In the genomic region with DNA sequence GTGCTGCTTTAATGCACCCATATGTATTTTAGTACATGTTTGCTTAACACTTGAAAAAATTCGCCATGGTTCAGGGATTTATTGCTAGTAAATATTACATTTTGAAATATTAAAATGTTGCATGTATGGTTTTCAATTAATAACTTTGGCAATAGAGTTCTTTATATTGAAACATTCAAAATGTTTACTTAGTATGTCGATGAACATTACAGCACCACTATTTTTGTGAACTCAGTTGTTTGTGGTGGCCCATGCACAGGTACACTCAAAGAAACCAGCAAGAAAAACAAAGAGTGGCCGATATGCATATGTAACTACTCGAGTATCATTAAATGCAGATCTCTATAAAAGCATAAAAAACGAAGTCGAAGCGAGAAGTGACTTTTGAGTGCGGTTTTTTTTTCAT, we compare ENCODE assay signal across 1 fruit fly cellular context.
TF ChIP-seq lines count a peak whose summit lies in the region.

No protein-coding gene starts in this region.

TF ChIP-seq in whole organism, embryonic, 481 proteins besides CTCF, POLR2A, EP300 and RAD21 (continued from another document):
- TF ChIP-seq Sry-δ (GFP tag; optimal IDR thresholded peaks at IDR 0.05; lab: Kevin White, UChicago) (no peak), cas (GFP tag; IDR thresholded peaks at IDR 0.05; lab: Robert Waterston, UW) (no peak), sim (GFP tag; IDR thresholded peaks at IDR 0.05; lab: Robert Waterston, UW) (peak; percentile 10; the same call in 1 of the 2 replicates), lab (GFP tag; optimal IDR thresholded peaks at IDR 0.05; lab: Kevin White, UChicago) (peak; percentile 56), sug (tag; optimal IDR thresholded peaks at IDR 0.05; lab: Kevin White, UChicago) (peak; percentile 2), pb (GFP tag; optimal IDR thresholded peaks at IDR 0.05; lab: Kevin White, UChicago) (no peak), CG17912 (GFP tag; optimal IDR thresholded peaks at IDR 0.05; lab: Kevin White, UChicago) (peak; percentile 2), CG4617 (GFP tag; optimal IDR thresholded peaks at IDR 0.05; lab: Kevin White, UChicago; ENCODE audit: borderline replicate concordance) (no peak), jing (GFP tag; optimal IDR thresholded peaks at IDR 0.05; lab: Kevin White, UChicago) (peak; percentile 22), CG2202 (tag; optimal IDR thresholded peaks at IDR 0.05; lab: Kevin White, UChicago) (peak; percentile 45), fd64A (GFP tag; optimal IDR thresholded peaks at IDR 0.05; lab: Kevin White, UChicago) (peak; percentile 1), row (GFP tag; IDR thresholded peaks at IDR 0.05; lab: Robert Waterston, UW) (peak; percentile 74), MESR4 (GFP tag; optimal IDR thresholded peaks at IDR 0.05; lab: Kevin White, UChicago) (no peak), tap (tag; optimal IDR thresholded peaks at IDR 0.05; lab: Kevin White, UChicago) (peak; percentile 69), klu (GFP tag; IDR thresholded peaks at IDR 0.05; lab: Robert Waterston, UW) (0 out of 2 replicates have a peak, but pooled peaks have one; percentile 28), Awh (GFP tag; IDR thresholded peaks at IDR 0.05; lab: Robert Waterston, UW) (peak; percentile 65), Hr3 (GFP tag; optimal IDR thresholded peaks at IDR 0.05; lab: Kevin White, UChicago) (peak; percentile 32), chinmo (GFP tag; IDR thresholded peaks at IDR 0.05; lab: Robert Waterston, UW; ENCODE audit: partially characterized antibody) (no peak), CG4404 (GFP tag; IDR thresholded peaks at IDR 0.05; lab: Robert Waterston, UW) (no peak), HLH3B (GFP tag; IDR thresholded peaks at IDR 0.05; lab: Robert Waterston, UW) (peak; percentile 76), CG1647 (GFP tag; optimal IDR thresholded peaks at IDR 0.05; lab: Kevin White, UChicago) (peak; percentile 1), yki (optimal IDR thresholded peaks at IDR 0.05; lab: Kevin White, UChicago) (no peak), nerfin-2 (GFP tag; IDR thresholded peaks at IDR 0.05; lab: Robert Waterston, UW; ENCODE audit: partially characterized antibody) (no peak), CG32767 (GFP tag; IDR thresholded peaks at IDR 0.05; lab: Robert Waterston, UW) (peak; percentile 70; the same call in 1 of the 2 replicates), BEAF-32 (GFP tag; optimal IDR thresholded peaks at IDR 0.05; lab: Kevin White, UChicago) (no peak), gce (GFP tag; IDR thresholded peaks at IDR 0.05; lab: Robert Waterston, UW) (0 out of 3 replicates have a peak, but pooled peaks have one; percentile 56), CG16815 (GFP tag; optimal IDR thresholded peaks at IDR 0.05; lab: Kevin White, UChicago) (no peak), Fer2 (tag; optimal IDR thresholded peaks at IDR 0.05; lab: Kevin White, UChicago) (no peak), abd-A (tag; optimal IDR thresholded peaks at IDR 0.05; lab: Kevin White, UChicago) (no peak), Blimp-1 (GFP tag; optimal IDR thresholded peaks at IDR 0.05; lab: Kevin White, UChicago) (peak; percentile 76), org-1 (GFP tag; optimal IDR thresholded peaks at IDR 0.05; lab: Kevin White, UChicago) (peak; percentile 54), CG1832 (GFP tag; optimal IDR thresholded peaks at IDR 0.05; lab: Kevin White, UChicago) (no peak), Nf-YC (tag; optimal IDR thresholded peaks at IDR 0.05; lab: Kevin White, UChicago) (peak; percentile 18), onecut (GFP tag; IDR thresholded peaks at IDR 0.05; lab: Robert Waterston, UW) (peak; percentile 44), Dbx (GFP tag; IDR thresholded peaks at IDR 0.05; lab: Robert Waterston, UW) (no peak), CG11247 (GFP tag; IDR thresholded peaks at IDR 0.05; lab: Robert Waterston, UW) (no peak), CG3726 (GFP tag; IDR thresholded peaks at IDR 0.05; lab: Robert Waterston, UW) (0 out of 3 replicates have a peak, but pooled peaks have one; percentile 61), CG15601 (tag; optimal IDR thresholded peaks at IDR 0.05; lab: Kevin White, UChicago) (peak; percentile 75), Dref (GFP tag; IDR thresholded peaks at IDR 0.05; lab: Robert Waterston, UW) (no peak), CG4854 (GFP tag; optimal IDR thresholded peaks at IDR 0.05; lab: Kevin White, UChicago) (peak; percentile 11), ttk (GFP tag; IDR thresholded peaks at IDR 0.05; lab: Robert Waterston, UW) (peak; percentile 80), CG12299 (tag; optimal IDR thresholded peaks at IDR 0.05; lab: Kevin White, UChicago) (peak; percentile 16), CG18011 (GFP tag; optimal IDR thresholded peaks at IDR 0.05; lab: Kevin White, UChicago) (no peak), Ssrp (tag; optimal IDR thresholded peaks at IDR 0.05; lab: Kevin White, UChicago) (peak; percentile 72), Mrtf (GFP tag; IDR thresholded peaks at IDR 0.05; lab: Robert Waterston, UW) (no peak), CG8388 (GFP tag; optimal IDR thresholded peaks at IDR 0.05; lab: Kevin White, UChicago) (peak; percentile 77), gsb (GFP tag; IDR thresholded peaks at IDR 0.05; lab: Robert Waterston, UW) (no peak), CG8089 (GFP tag; optimal IDR thresholded peaks at IDR 0.05; lab: Kevin White, UChicago) (peak; percentile 6), CG15514 (GFP tag; optimal IDR thresholded peaks at IDR 0.05; lab: Kevin White, UChicago) (peak; percentile 17), prd (optimal IDR thresholded peaks at IDR 0.05; lab: Kevin White, UChicago) (no peak), prd (GFP tag; IDR thresholded peaks at IDR 0.05; lab: Robert Waterston, UW) (peak; percentile 71; the same call in 2 of the 3 replicates), ase (GFP tag; IDR thresholded peaks at IDR 0.05; lab: Robert Waterston, UW) (peak; percentile 62; the same call in 2 of the 3 replicates), corto (GFP tag; optimal IDR thresholded peaks at IDR 0.05; lab: Kevin White, UChicago) (no peak), fru (optimal IDR thresholded peaks at IDR 0.05; lab: Kevin White, UChicago) (no peak), chm (GFP tag; IDR thresholded peaks at IDR 0.05; lab: Robert Waterston, UW) (no peak), CG2875 (GFP tag; optimal IDR thresholded peaks at IDR 0.05; lab: Kevin White, UChicago) (peak; percentile 59)
